Worm (Caenorhabditis elegans) whole organism, L4/young adult: ENCODE measurements around the gene ZK809.1.

Experiments used
- dao-5 ChIP-seq: sonication (generic microtip); optimal IDR thresholded peaks from 2 replicates; lab custom pipeline; 2016; ENCODE audit warnings: missing genotype, missing genetic modification characterization, moderate library complexity, missing compliant biosample characterization
- him-1 ChIP-seq: sonication (generic microtip); optimal IDR thresholded peaks from 2 replicates; lab custom pipeline; 2016; ENCODE audit warnings: missing genotype, missing genetic modification reagents, missing genetic modification characterization, missing compliant biosample characterization

ce11 chrIV:11594191-11594673, 47.7 kb upstream of the ZK809.1 start, which contains the start of gene mig-38:
- TF ChIP-seq dao-5 (tag; lab: Kevin White, UChicago) (no peak), him-1 (tag; lab: Kevin White, UChicago) (peak; percentile 23)
